Worm (Caenorhabditis elegans) whole organism, mixed stage, embryonic: ENCODE measurements around the gene C53C11.1.

ENCODE experiments used
- M03D4.4 ChIP-seq: sonication (generic microtip); optimal IDR thresholded peaks from 2 replicates; lab custom pipeline; 2017; ENCODE audit warnings: mild to moderate bottlenecking, missing genetic modification characterization, missing compliant biosample characterization
- bed-3 ChIP-seq: fragments of 200-800 bp; sonication (Bioruptor generic); optimal IDR thresholded peaks from 3 replicates; lab custom pipeline; 2018; ENCODE audit warnings: mild to moderate bottlenecking, missing genetic modification characterization, moderate library complexity, missing compliant biosample characterization
- blmp-1 ChIP-seq: fragments of 150-350 bp; optimal IDR thresholded peaks from 2 replicates; lab custom pipeline; 2014; ENCODE audit warnings: missing biosample characterization, missing genetic modification characterization
- ceh-43 ChIP-seq: fragments of 200-800 bp; sonication (Bioruptor generic); optimal IDR thresholded peaks from 2 replicates; lab custom pipeline; 2018; ENCODE audit warnings: mild to moderate bottlenecking, missing genetic modification characterization, moderate library complexity, missing compliant biosample characterization
- ceh-83 ChIP-seq: fragments of 200-800 bp; sonication (Bioruptor generic); optimal IDR thresholded peaks from 2 replicates; lab custom pipeline; 2018; ENCODE audit warnings: mild to moderate bottlenecking, missing genetic modification characterization, missing compliant biosample characterization
- ces-1 ChIP-seq: fragments of 150-350 bp; optimal IDR thresholded peaks from 2 replicates; lab custom pipeline; 2014; ENCODE audit warnings: missing biosample characterization, missing genetic modification reagents, missing genetic modification characterization
- cnd-1 ChIP-seq: fragments of 200-800 bp; sonication (Bioruptor generic); optimal IDR thresholded peaks from 2 replicates; lab custom pipeline; 2018; ENCODE audit warnings: mild to moderate bottlenecking, missing genetic modification characterization, missing compliant biosample characterization
- drap-1 ChIP-seq: fragments of 200-800 bp; sonication (Bioruptor generic); optimal IDR thresholded peaks from 3 replicates; lab custom pipeline; 2018; ENCODE audit warnings: mild to moderate bottlenecking, missing genetic modification characterization, missing compliant biosample characterization
- elt-1 ChIP-seq: sonication (generic microtip); optimal IDR thresholded peaks from 2 replicates; lab custom pipeline; 2017; ENCODE audit warnings: missing genetic modification characterization, mild to moderate bottlenecking, missing compliant biosample characterization, antibody characterized with exemption, moderate library complexity, borderline replicate concordance; ENCODE audit not compliant: insufficient read depth
- elt-3 ChIP-seq: fragments of 150-350 bp; optimal IDR thresholded peaks from 2 replicates; lab custom pipeline; 2014; ENCODE audit warnings: missing biosample characterization, missing genetic modification characterization
- flh-1 ChIP-seq: fragments of 200-800 bp; sonication (Bioruptor generic); optimal IDR thresholded peaks from 2 replicates; lab custom pipeline; 2018; ENCODE audit warnings: mild to moderate bottlenecking, missing genetic modification characterization, moderate library complexity, missing compliant biosample characterization
- hlh-1 ChIP-seq: fragments of 150-350 bp; optimal IDR thresholded peaks from 2 replicates; lab custom pipeline; 2014; ENCODE audit warnings: missing biosample characterization, missing genetic modification reagents, missing genetic modification characterization
- lin-13 ChIP-seq: fragments of 150-350 bp; optimal IDR thresholded peaks from 2 replicates; lab custom pipeline; 2014; ENCODE audit warnings: missing biosample characterization, missing genetic modification characterization
- lin-32 ChIP-seq: fragments of 200-800 bp; sonication (Bioruptor generic); optimal IDR thresholded peaks from 2 replicates; lab custom pipeline; 2018; ENCODE audit warnings: mild to moderate bottlenecking, missing genetic modification characterization, missing compliant biosample characterization
- lsy-2 ChIP-seq: fragments of 150-350 bp; optimal IDR thresholded peaks from 2 replicates; lab custom pipeline; 2014; ENCODE audit warnings: missing biosample characterization, missing genetic modification characterization
- mab-5 ChIP-seq: fragments of 150-350 bp; optimal IDR thresholded peaks from 2 replicates; lab custom pipeline; 2014; ENCODE audit warnings: missing biosample characterization, missing genetic modification characterization
- mep-1 ChIP-seq: fragments of 150-350 bp; optimal IDR thresholded peaks from 2 replicates; lab custom pipeline; 2017; ENCODE audit warnings: missing biosample characterization, missing genetic modification reagents, missing genetic modification characterization, inconsistent platforms
- mls-2 ChIP-seq: sonication (generic microtip); optimal IDR thresholded peaks from 2 replicates; lab custom pipeline; 2016; ENCODE audit warnings: mild to moderate bottlenecking, missing genetic modification characterization, moderate library complexity, missing compliant biosample characterization
- nhr-12 ChIP-seq: fragments of 150-350 bp; optimal IDR thresholded peaks from 2 replicates; lab custom pipeline; 2014; ENCODE audit warnings: missing biosample characterization, missing genetic modification characterization
- nhr-2 ChIP-seq: fragments of 150-350 bp; optimal IDR thresholded peaks from 2 replicates; lab custom pipeline; 2014; ENCODE audit warnings: missing biosample characterization, missing genetic modification characterization
- pha-4 ChIP-seq: fragments of 150-350 bp; optimal IDR thresholded peaks from 2 replicates; lab custom pipeline; 2018; ENCODE audit warnings: missing biosample characterization, missing genetic modification reagents, missing genetic modification characterization
- sem-2 ChIP-seq: fragments of 200-800 bp; sonication (Bioruptor generic); optimal IDR thresholded peaks from 2 replicates; lab custom pipeline; 2018; ENCODE audit warnings: mild to moderate bottlenecking, missing genetic modification characterization, missing compliant biosample characterization
- snpc-4 ChIP-seq: fragments of 150-350 bp; optimal IDR thresholded peaks from 2 replicates; lab custom pipeline; 2014; ENCODE audit warnings: missing biosample characterization, missing genetic modification characterization
- sptf-1 ChIP-seq: sonication (generic microtip); optimal IDR thresholded peaks from 2 replicates; lab custom pipeline; 2017; ENCODE audit warnings: mild to moderate bottlenecking, missing genetic modification characterization, moderate library complexity, missing compliant biosample characterization
- tbx-8 ChIP-seq: fragments of 200-800 bp; sonication (Bioruptor generic); optimal IDR thresholded peaks from 2 replicates; lab custom pipeline; 2018; ENCODE audit warnings: mild to moderate bottlenecking, missing genetic modification characterization, moderate library complexity, missing compliant biosample characterization
- unc-120 ChIP-seq: sonication (generic microtip); optimal IDR thresholded peaks from 2 replicates; lab custom pipeline; 2017; ENCODE audit warnings: missing genetic modification characterization, missing compliant biosample characterization; ENCODE audit not compliant: poor library complexity, severe bottlenecking
- unc-39 ChIP-seq: fragments of 150-350 bp; optimal IDR thresholded peaks from 2 replicates; lab custom pipeline; 2014; ENCODE audit warnings: missing biosample characterization, missing genetic modification characterization
- unc-62 ChIP-seq: fragments of 150-350 bp; optimal IDR thresholded peaks from 2 replicates; lab custom pipeline; 2014; ENCODE audit warnings: missing biosample characterization, missing genetic modification reagents, missing genetic modification characterization
- zip-8 ChIP-seq: fragments of 150-350 bp; optimal IDR thresholded peaks from 2 replicates; lab custom pipeline; 2014; ENCODE audit warnings: missing biosample characterization, missing genetic modification characterization
- ztf-11 ChIP-seq: fragments of 150-350 bp; optimal IDR thresholded peaks from 2 replicates; lab custom pipeline; 2014; ENCODE audit warnings: missing biosample characterization, missing genetic modification characterization

C53C11.1 gene

ce11 chrX:17327226-17327625 lies 13.4 kb upstream of the C53C11.1 start:
- TF ChIP-seq tbx-8 (GFP tag; lab: Kevin White, UChicago) (no peak), zip-8 (tag; lab: Kevin White, UChicago) (no peak), unc-39 (tag; lab: Kevin White, UChicago) (no peak), unc-62 (no peak), flh-1 (GFP tag; lab: Kevin White, UChicago) (no peak), hlh-1 (no peak), ces-1 (GFP tag; lab: Kevin White, UChicago) (no peak), mep-1 (tag; lab: Kevin White, UChicago) (no peak)

- no peak for TF ChIP-seq cnd-1 (tag; lab: Kevin White, UChicago)
- TF ChIP-seq sem-2 (GFP tag; lab: Kevin White, UChicago) = no peak
- no peak for TF ChIP-seq elt-1 (tag; lab: Kevin White, UChicago)
- no peak for TF ChIP-seq hlh-1
- no peak for TF ChIP-seq ces-1 (GFP tag; lab: Kevin White, UChicago)
- no peak for TF ChIP-seq tbx-8 (GFP tag; lab: Kevin White, UChicago)
- TF ChIP-seq mls-2 (tag; lab: Kevin White, UChicago) = no peak
Observed at ce11 chrX:17329075-17329474, 11.5 kb upstream of the C53C11.1 start.

- peak; percentile 52 for TF ChIP-seq pha-4 (tag; lab: Kevin White, UChicago)
- no peak for TF ChIP-seq unc-62
- peak; percentile 21 for TF ChIP-seq nhr-2 (tag; lab: Kevin White, UChicago)
- no peak for TF ChIP-seq drap-1 (GFP tag; lab: Kevin White, UChicago)
Observed at ce11 chrX:17330574-17330973, 10.0 kb upstream of the C53C11.1 start.

ce11 chrX:17333752-17334151 lies 6.8 kb upstream of the C53C11.1 start, which contains the start of gene C53C11.5:
C53C11.5 (plus strand) TSS chrX:17334052.
- TF ChIP-seq zip-8 (tag; lab: Kevin White, UChicago) (no peak), lin-13 (tag; lab: Kevin White, UChicago) (no peak), M03D4.4 (tag; lab: Kevin White, UChicago) (no peak), mep-1 (tag; lab: Kevin White, UChicago) (no peak), ztf-11 (tag; lab: Kevin White, UChicago) (no peak)

DNA sequence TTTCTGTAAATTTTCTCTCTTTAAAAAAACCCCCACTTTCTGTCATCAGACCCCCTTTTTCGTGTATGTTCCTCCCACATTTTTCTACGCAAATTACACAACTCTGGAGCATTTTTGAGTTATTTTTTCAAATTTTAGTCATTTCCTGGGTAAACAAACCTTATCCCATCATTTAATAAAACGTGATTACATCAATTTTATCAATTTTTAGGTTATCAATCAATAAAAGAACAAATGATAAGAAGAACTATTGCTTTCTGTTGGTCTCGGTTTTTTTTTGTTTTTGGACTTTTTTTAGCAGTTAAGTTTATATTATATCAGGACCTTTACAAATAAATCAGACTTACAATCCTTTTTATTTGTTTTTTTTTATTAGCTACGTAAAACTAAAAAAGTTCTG lies 4.2 kb upstream of the C53C11.1 start, which contains the start of gene C53C11.2:
C53C11.2 (plus strand) TSS at position 284 of the 400 bp plus-strand sequence.
- TF ChIP-seq ztf-11 (tag; lab: Kevin White, UChicago) = no peak
- TF ChIP-seq lin-32 = no peak
- TF ChIP-seq unc-120 (tag; lab: Kevin White, UChicago) = no peak
- TF ChIP-seq sptf-1 (tag; lab: Kevin White, UChicago) = no peak
- no peak for TF ChIP-seq elt-3 (tag; lab: Kevin White, UChicago)
- no peak for TF ChIP-seq mab-5
- no peak for TF ChIP-seq hlh-1
- TF ChIP-seq ceh-43 (GFP tag; lab: Kevin White, UChicago) = no peak
- no peak for TF ChIP-seq bed-3 (GFP tag; lab: Kevin White, UChicago)
- TF ChIP-seq, all 35 proteins: peak for 0

ce11 chrX:17338944-17339343 lies 1.6 kb upstream of the C53C11.1 start:
- TF ChIP-seq nhr-12 (tag; lab: Kevin White, UChicago) (no peak), nhr-2 (tag; lab: Kevin White, UChicago) (no peak), mep-1 (tag; lab: Kevin White, UChicago) (no peak), flh-1 (GFP tag; lab: Kevin White, UChicago) (no peak), ceh-83 (GFP tag; lab: Kevin White, UChicago) (no peak), sem-2 (GFP tag; lab: Kevin White, UChicago) (no peak), elt-3 (tag; lab: Kevin White, UChicago) (no peak), blmp-1 (no peak), snpc-4 (tag; lab: Kevin White, UChicago) (no peak), lin-13 (tag; lab: Kevin White, UChicago) (no peak), ces-1 (GFP tag; lab: Kevin White, UChicago) (no peak), mls-2 (tag; lab: Kevin White, UChicago) (no peak), lsy-2 (tag; lab: Kevin White, UChicago) (no peak)
- TF ChIP-seq, all 35 proteins: peak for 0
